Worm (Caenorhabditis elegans): ENCODE measurements around the gene mig-5.

DNA sequence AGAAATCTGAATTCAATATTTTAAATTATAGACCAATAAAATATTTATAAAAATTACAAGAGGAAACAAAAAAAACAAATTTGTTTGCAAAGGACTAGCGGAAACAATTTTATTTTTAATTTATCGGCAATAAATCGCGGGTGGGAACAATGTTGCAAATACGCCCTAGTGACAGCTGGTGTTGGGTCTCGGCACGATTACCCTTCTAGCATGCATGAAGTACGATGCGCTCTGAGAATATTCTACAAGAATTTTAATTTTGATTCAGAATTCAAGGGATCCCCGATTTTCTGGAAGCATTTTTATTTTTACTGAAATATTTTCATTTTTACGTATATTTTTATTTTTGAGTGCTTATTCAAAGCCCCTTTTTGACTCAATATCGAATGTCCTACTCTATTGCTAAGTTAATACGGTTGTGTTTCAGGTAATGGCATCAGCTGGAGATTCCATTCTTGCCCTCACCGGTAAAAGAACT lies at the start of gene mig-5, which contains the start of gene cct-1:
- TF ChIP-seq unc-3 (GFP tag; conservative IDR thresholded peaks at IDR 0.05) (no peak), unc-3 (tag; optimal IDR thresholded peaks at IDR 0.05) (no peak), elt-4 (tag; optimal IDR thresholded peaks at IDR 0.05) (no peak), K09A11.1 (tag; optimal IDR thresholded peaks at IDR 0.05; ENCODE audit: insufficient read depth) (peak; percentile 0), gmeb-2 (tag; optimal IDR thresholded peaks at IDR 0.05) (no peak), sdc-2 (tag; optimal IDR thresholded peaks at IDR 0.05) (no peak), nhr-232 (tag; optimal IDR thresholded peaks at IDR 0.05) (no peak), ref-2 (tag; optimal IDR thresholded peaks at IDR 0.05) (peak; percentile 70), tbx-2 (tag; optimal IDR thresholded peaks at IDR 0.05) (peak; percentile 69)
